Fruit fly (Drosophila melanogaster) whole organism, adult: ENCODE results near the gene Cp38.

Source experiments
- CG7045 ChIP-seq: fragments of 200-800 bp; sonication (Bioruptor generic); optimal IDR thresholded peaks from 2 replicates; lab custom pipeline; 2017; ENCODE audit warnings: missing biosample characterization, mild to moderate bottlenecking, missing genetic modification characterization
- cic ChIP-seq: fragments of 200-800 bp; sonication (Bioruptor generic); optimal IDR thresholded peaks from 2 replicates; lab custom pipeline; 2017; ENCODE audit warnings: missing biosample characterization, mild to moderate bottlenecking, missing genetic modification characterization, moderate library complexity
- kay ChIP-seq: fragments of 200-800 bp; sonication (Bioruptor generic); peaks from one replicate; lab custom pipeline; 2016; ENCODE audit warnings: missing biosample characterization, missing genetic modification characterization, borderline replicate concordance

dm6 chrX:8469606-8470005 is 12.0 kb upstream of the Cp38 start:
- no peak for TF ChIP-seq cic (GFP tag; lab: Kevin White, UChicago)
- peak; percentile 67 for TF ChIP-seq kay
- TF ChIP-seq CG7045 (GFP tag; lab: Kevin White, UChicago), result no peak
